Worm (Caenorhabditis elegans) whole organism, L2 larva: Measurements from ENCODE around the gene C28H8.3.

ENCODE experiments used
- C34F6.9 ChIP-seq: fragments of 150-350 bp; optimal IDR thresholded peaks from 2 replicates; lab custom pipeline; 2014; ENCODE audit warnings: missing biosample characterization, missing genetic modification characterization
- F13H6.1 ChIP-seq: sonication (generic microtip); optimal IDR thresholded peaks from 2 replicates; lab custom pipeline; 2016; ENCODE audit warnings: missing genetic modification characterization, missing compliant biosample characterization
- R02D3.7 ChIP-seq: fragments of 150-350 bp; optimal IDR thresholded peaks from 2 replicates; lab custom pipeline; 2014; ENCODE audit warnings: missing biosample characterization, missing genetic modification characterization
- Y55F3AM.14 ChIP-seq: fragments of 200-800 bp; sonication (Bioruptor generic); optimal IDR thresholded peaks from 2 replicates; lab custom pipeline; 2018; ENCODE audit warnings: mild to moderate bottlenecking, missing genetic modification characterization, missing compliant biosample characterization
- ZK546.5 ChIP-seq: sonication (generic microtip); optimal IDR thresholded peaks from 2 replicates; lab custom pipeline; 2017; ENCODE audit warnings: missing biosample characterization, missing genetic modification characterization
- alr-1 ChIP-seq: fragments of 150-350 bp; optimal IDR thresholded peaks from 2 replicates; lab custom pipeline; 2014; ENCODE audit warnings: missing biosample characterization, missing genetic modification characterization
- aly-2 ChIP-seq: fragments of 150-350 bp; optimal IDR thresholded peaks from 2 replicates; lab custom pipeline; 2014; ENCODE audit warnings: missing biosample characterization, missing genetic modification characterization
- ama-1 ChIP-seq: fragments of 150-350 bp; optimal IDR thresholded peaks from 2 replicates; lab custom pipeline; 2018; ENCODE audit warnings: inconsistent platforms
- blmp-1 ChIP-seq: sonication (generic microtip); optimal IDR thresholded peaks from 2 replicates; lab custom pipeline; 2017; ENCODE audit warnings: missing genetic modification characterization, mild to moderate bottlenecking, missing compliant biosample characterization, antibody characterized with exemption, moderate library complexity; ENCODE audit not compliant: insufficient read depth
- ceh-16 ChIP-seq: fragments of 150-350 bp; optimal IDR thresholded peaks from 2 replicates; lab custom pipeline; 2014; ENCODE audit warnings: missing biosample characterization, missing genetic modification characterization
- ceh-82 ChIP-seq: fragments of 150-350 bp; optimal IDR thresholded peaks from 2 replicates; lab custom pipeline; 2014; ENCODE audit warnings: missing biosample characterization, missing genetic modification characterization
- crh-2 ChIP-seq: sonication (generic microtip); optimal IDR thresholded peaks from 2 replicates; lab custom pipeline; 2017; ENCODE audit warnings: missing biosample characterization, missing genetic modification characterization
- dmd-4 ChIP-seq: sonication (generic microtip); optimal IDR thresholded peaks from 2 replicates; lab custom pipeline; 2017; ENCODE audit warnings: missing biosample characterization, missing genetic modification characterization
- egl-27 ChIP-seq: sonication (generic microtip); optimal IDR thresholded peaks from 3 replicates; lab custom pipeline; 2017; ENCODE audit warnings: missing biosample characterization, missing genetic modification reagents, missing genetic modification characterization
- elt-1 ChIP-seq: fragments of 150-350 bp; optimal IDR thresholded peaks from 2 replicates; lab custom pipeline; 2014; ENCODE audit warnings: missing biosample characterization, missing genetic modification characterization
- elt-3 ChIP-seq: sonication (generic microtip); optimal IDR thresholded peaks from 2 replicates; lab custom pipeline; 2017; ENCODE audit warnings: missing biosample characterization, missing genetic modification characterization
- fos-1 ChIP-seq: fragments of 150-350 bp; optimal IDR thresholded peaks from 2 replicates; lab custom pipeline; 2014; ENCODE audit warnings: missing biosample characterization, missing genetic modification characterization
- gmeb-1 ChIP-seq: fragments of 150-350 bp; optimal IDR thresholded peaks from 2 replicates; lab custom pipeline; 2014; ENCODE audit warnings: missing biosample characterization, missing genetic modification characterization
- lin-11 ChIP-seq: fragments of 150-350 bp; sonication (generic microtip); optimal IDR thresholded peaks from 2 replicates; lab custom pipeline; 2014; ENCODE audit warnings: missing biosample characterization, missing genetic modification characterization, inconsistent platforms, mixed read lengths
- lin-13 ChIP-seq: fragments of 150-350 bp; optimal IDR thresholded peaks from 2 replicates; lab custom pipeline; 2014; ENCODE audit warnings: missing biosample characterization, missing genetic modification reagents, missing genetic modification characterization
- lin-39 ChIP-seq: fragments of 150-350 bp; optimal IDR thresholded peaks from 2 replicates; lab custom pipeline; 2014; ENCODE audit warnings: missing biosample characterization, missing genetic modification reagents, missing genetic modification characterization
- lsy-2 ChIP-seq, 2 experiments: fragments of 150-350 bp in 1 of 2; sonication (generic microtip) in 1 of 2; optimal IDR thresholded peaks; 2 replicates each; lab custom pipeline; 2014 to 2017; ENCODE audit warnings: missing biosample characterization in 2 of 2, missing genetic modification characterization in 2 of 2
- mab-5 ChIP-seq: fragments of 150-350 bp; optimal IDR thresholded peaks from 2 replicates; lab custom pipeline; 2014; ENCODE audit warnings: missing biosample characterization, missing genetic modification characterization
- mbf-1 ChIP-seq: sonication (generic microtip); optimal IDR thresholded peaks from 2 replicates; lab custom pipeline; 2017; ENCODE audit warnings: missing biosample characterization, missing genetic modification characterization
- mdl-1 ChIP-seq, 2 experiments: fragments of 150-350 bp in 1 of 2; sonication (generic microtip) in 1 of 2; optimal IDR thresholded peaks; 2 replicates each; lab custom pipeline; 2017; ENCODE audit warnings: missing biosample characterization in 2 of 2, missing genetic modification characterization in 2 of 2
- nhr-10 ChIP-seq: sonication (generic microtip); optimal IDR thresholded peaks from 2 replicates; lab custom pipeline; 2017; ENCODE audit warnings: missing biosample characterization, missing genetic modification characterization
- nhr-11 ChIP-seq: fragments of 150-350 bp; optimal IDR thresholded peaks from 2 replicates; lab custom pipeline; 2014; ENCODE audit warnings: missing biosample characterization, missing genetic modification characterization
- nhr-12 ChIP-seq: fragments of 150-350 bp; optimal IDR thresholded peaks from 2 replicates; lab custom pipeline; 2014; ENCODE audit warnings: missing biosample characterization, missing genetic modification characterization
- nhr-129 ChIP-seq: fragments of 150-350 bp; optimal IDR thresholded peaks from 2 replicates; lab custom pipeline; 2014; ENCODE audit warnings: missing biosample characterization, missing genetic modification characterization
- nhr-21 ChIP-seq: fragments of 150-350 bp; optimal IDR thresholded peaks from 2 replicates; lab custom pipeline; 2014; ENCODE audit warnings: missing biosample characterization, missing genetic modification characterization
- nhr-23 ChIP-seq: fragments of 150-350 bp; optimal IDR thresholded peaks from 2 replicates; lab custom pipeline; 2014; ENCODE audit warnings: missing biosample characterization, missing genetic modification reagents, missing genetic modification characterization
- nhr-237 ChIP-seq: fragments of 150-350 bp; optimal IDR thresholded peaks from 2 replicates; lab custom pipeline; 2014; ENCODE audit warnings: missing biosample characterization, missing genetic modification characterization
- nhr-25 ChIP-seq: fragments of 150-350 bp; sonication (generic microtip); optimal IDR thresholded peaks from 3 replicates; lab custom pipeline; 2014; ENCODE audit warnings: missing biosample characterization, missing genetic modification characterization
- nhr-6 ChIP-seq: fragments of 150-350 bp; optimal IDR thresholded peaks from 2 replicates; lab custom pipeline; 2014; ENCODE audit warnings: missing biosample characterization, missing genetic modification characterization
- nhr-77 ChIP-seq: fragments of 150-350 bp; optimal IDR thresholded peaks from 2 replicates; lab custom pipeline; 2014; ENCODE audit warnings: missing biosample characterization, missing genetic modification characterization
- peb-1 ChIP-seq: fragments of 150-350 bp; optimal IDR thresholded peaks from 2 replicates; lab custom pipeline; 2014; ENCODE audit warnings: missing biosample characterization, missing genetic modification characterization
- sem-4 ChIP-seq: fragments of 150-350 bp; optimal IDR thresholded peaks from 2 replicates; lab custom pipeline; 2014; ENCODE audit warnings: missing biosample characterization, missing genetic modification reagents, missing genetic modification characterization
- skn-1 ChIP-seq: sonication (generic microtip); optimal IDR thresholded peaks from 2 replicates; lab custom pipeline; 2017; ENCODE audit warnings: missing biosample characterization, missing genetic modification characterization
- sma-3 ChIP-seq: sonication (generic microtip); optimal IDR thresholded peaks from 2 replicates; lab custom pipeline; 2016; ENCODE audit warnings: missing genetic modification reagents, missing genetic modification characterization, missing compliant biosample characterization
- sma-9 ChIP-seq, 2 experiments: fragments of 150-350 bp in 1 of 2; sonication (generic microtip) in 1 of 2; optimal IDR thresholded peaks; 2 replicates each; lab custom pipeline; 2014 to 2016; ENCODE audit warnings: missing genetic modification characterization in 2 of 2, mild to moderate bottlenecking in 1 of 2, missing biosample characterization in 1 of 2, missing compliant biosample characterization in 1 of 2, missing genetic modification reagents in 1 of 2, moderate library complexity in 1 of 2
- snpc-4 ChIP-seq: fragments of 150-350 bp; optimal IDR thresholded peaks from 2 replicates; lab custom pipeline; 2014; ENCODE audit warnings: missing biosample characterization, missing genetic modification characterization
- unc-39 ChIP-seq: fragments of 150-350 bp; optimal IDR thresholded peaks from 2 replicates; lab custom pipeline; 2014; ENCODE audit warnings: missing biosample characterization, missing genetic modification characterization
- unc-55 ChIP-seq: fragments of 150-350 bp; sonication (generic microtip); optimal IDR thresholded peaks from 3 replicates; lab custom pipeline; 2014; ENCODE audit warnings: missing biosample characterization, missing genetic modification reagents, missing genetic modification characterization
- unc-62 ChIP-seq: fragments of 150-350 bp; optimal IDR thresholded peaks from 2 replicates; lab custom pipeline; 2014; ENCODE audit warnings: missing biosample characterization, missing genetic modification reagents, missing genetic modification characterization
- zag-1 ChIP-seq: fragments of 150-350 bp; optimal IDR thresholded peaks from 2 replicates; lab custom pipeline; 2014; ENCODE audit warnings: missing biosample characterization, missing genetic modification characterization
- ztf-1 ChIP-seq: fragments of 200-800 bp; sonication (Bioruptor generic); conservative IDR thresholded peaks from 2 replicates; pipeline ENCODE4 v1.3.6; 2022; ENCODE audit warnings: missing genetic modification characterization, missing compliant biosample characterization
- ztf-11 ChIP-seq: sonication (generic microtip); optimal IDR thresholded peaks from 2 replicates; lab custom pipeline; 2017; ENCODE audit warnings: missing biosample characterization, missing genetic modification characterization
- ztf-4 ChIP-seq: fragments of 150-350 bp; optimal IDR thresholded peaks from 2 replicates; lab custom pipeline; 2014; ENCODE audit warnings: missing biosample characterization, missing genetic modification characterization

Gene C28H8.3

DNA sequence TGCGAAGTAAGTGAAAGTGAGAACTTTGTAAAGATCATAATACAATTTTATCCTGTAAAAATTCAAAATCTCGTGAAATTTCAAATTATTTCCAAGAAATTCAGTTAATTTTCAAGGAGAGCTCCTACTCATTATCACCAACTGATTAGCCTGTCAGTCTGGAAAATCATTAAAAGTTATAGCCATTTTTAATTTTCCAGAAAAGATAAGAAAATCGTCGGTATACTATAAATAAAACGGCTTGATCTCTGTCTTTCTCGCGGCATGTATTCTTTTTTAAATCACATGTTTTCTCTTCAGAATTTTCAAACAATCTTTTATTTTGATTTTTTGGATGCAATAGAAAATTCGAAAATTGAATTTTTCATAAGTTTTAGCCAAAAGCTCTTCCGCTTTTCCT, 40.5 kb downstream of the C28H8.3 start:
- TF ChIP-seq nhr-129 (tag; lab: Kevin White, UChicago) (no peak), nhr-11 (tag; lab: Kevin White, UChicago) (no peak), unc-39 (no peak), lsy-2 (tag; optimal IDR thresholded peaks at IDR 0.05; lab: Kevin White, UChicago) (no peak), mdl-1 (tag; optimal IDR thresholded peaks at IDR 0.05; lab: Kevin White, UChicago) (no peak), elt-1 (no peak), blmp-1 (tag; lab: Kevin White, UChicago) (no peak), lin-13 (GFP tag; lab: Kevin White, UChicago) (no peak), ztf-1 (GFP tag; lab: Robert Waterston, UW) (no peak), lin-39 (no peak), lin-11 (tag; lab: Kevin White, UChicago) (no peak), ceh-16 (no peak), ZK546.5 (no peak), crh-2 (tag; lab: Kevin White, UChicago) (no peak), nhr-23 (no peak)

ce11 chrIII:5949817-5950216, 41.3 kb downstream of the C28H8.3 start:
- no peak for TF ChIP-seq ZK546.5
- TF ChIP-seq peb-1 (tag; lab: Kevin White, UChicago): no peak
- TF ChIP-seq nhr-77 (tag; lab: Kevin White, UChicago): no peak
- TF ChIP-seq R02D3.7 (tag; lab: Kevin White, UChicago): no peak
- TF ChIP-seq zag-1 (tag; lab: Kevin White, UChicago): peak; percentile 19
- TF ChIP-seq ceh-82 (tag; lab: Kevin White, UChicago): no peak
- no peak for TF ChIP-seq unc-62 (GFP tag; lab: Kevin White, UChicago)
- TF ChIP-seq nhr-237: no peak
- TF ChIP-seq mbf-1 (tag; lab: Kevin White, UChicago): no peak
- TF ChIP-seq egl-27 (tag; lab: Kevin White, UChicago): no peak
- no peak for TF ChIP-seq nhr-23
- no peak for TF ChIP-seq ceh-16
- TF ChIP-seq ztf-1 (GFP tag; lab: Robert Waterston, UW): no peak
- no peak for TF ChIP-seq nhr-11 (tag; lab: Kevin White, UChicago)
- TF ChIP-seq crh-2 (tag; lab: Kevin White, UChicago): no peak
- TF ChIP-seq blmp-1 (tag; lab: Kevin White, UChicago): no peak
- no peak for TF ChIP-seq gmeb-1
- TF ChIP-seq elt-3 (tag; lab: Kevin White, UChicago): no peak
- peak; percentile 55 for TF ChIP-seq F13H6.1 (tag; lab: Kevin White, UChicago)
- no peak for TF ChIP-seq mab-5 (tag; lab: Kevin White, UChicago)
- TF ChIP-seq aly-2 (tag; lab: Kevin White, UChicago): no peak
- TF ChIP-seq ztf-4 (tag; lab: Kevin White, UChicago): no peak
- no peak for TF ChIP-seq skn-1 (tag; lab: Kevin White, UChicago)
- TF ChIP-seq C34F6.9 (tag; lab: Kevin White, UChicago): peak; percentile 61
- TF ChIP-seq dmd-4: no peak
- peak; percentile 33 for TF ChIP-seq ama-1 (lab: Kevin White, UChicago)
- TF ChIP-seq unc-39: no peak
- TF ChIP-seq mdl-1 (tag; optimal IDR thresholded peaks at IDR 0.05; lab: Kevin White, UChicago): no peak
- peak in 1 of 2 experiments; percentile 35 for TF ChIP-seq lsy-2 (tag; optimal IDR thresholded peaks at IDR 0.05; lab: Kevin White, UChicago)
- no peak for TF ChIP-seq nhr-21
- no peak for TF ChIP-seq ztf-11 (tag; lab: Kevin White, UChicago)
- no peak for TF ChIP-seq nhr-25 (tag; lab: Kevin White, UChicago)
- TF ChIP-seq nhr-12 (tag; lab: Kevin White, UChicago): no peak
- TF ChIP-seq nhr-129 (tag; lab: Kevin White, UChicago): peak; percentile 57
- TF ChIP-seq lin-11 (tag; lab: Kevin White, UChicago): no peak
- TF ChIP-seq nhr-10 (tag; lab: Kevin White, UChicago): no peak
- TF ChIP-seq alr-1 (tag; lab: Kevin White, UChicago): no peak
- peak; percentile 55 for TF ChIP-seq sma-9 (GFP tag; optimal IDR thresholded peaks at IDR 0.05; lab: Kevin White, UChicago)
- TF ChIP-seq sma-9 (tag; optimal IDR thresholded peaks at IDR 0.05; lab: Kevin White, UChicago): no peak
- no peak for TF ChIP-seq lin-13 (GFP tag; lab: Kevin White, UChicago)
- TF ChIP-seq unc-55 (GFP tag; lab: Kevin White, UChicago): peak; percentile 71
- TF ChIP-seq Y55F3AM.14 (GFP tag; lab: Kevin White, UChicago): no peak
- no peak for TF ChIP-seq fos-1 (tag; lab: Kevin White, UChicago)
- no peak for TF ChIP-seq elt-1
- no peak for TF ChIP-seq sma-3 (GFP tag; lab: Kevin White, UChicago)
- TF ChIP-seq sem-4 (tag; lab: Kevin White, UChicago): no peak
- no peak for TF ChIP-seq snpc-4 (tag; lab: Kevin White, UChicago)
- TF ChIP-seq lin-39: no peak
- no peak for TF ChIP-seq nhr-6 (tag; lab: Kevin White, UChicago)
- TF ChIP-seq, all 48 proteins: peak for 8
